Fruit fly (Drosophila melanogaster): ENCODE measurements around the gene Eip75B.

dm6 chr3L:17902621-17903020 lies 161.9 kb downstream of the Eip75B start:
- no peak for TF ChIP-seq insv (optimal IDR thresholded peaks at IDR 0.05)
- no peak for TF ChIP-seq Myc (optimal IDR thresholded peaks at IDR 0.05)
- TF ChIP-seq psq (optimal IDR thresholded peaks at IDR 0.05) = no peak
- TF ChIP-seq ttk (optimal IDR thresholded peaks at IDR 0.05) = no peak
- no peak for TF ChIP-seq h (optimal IDR thresholded peaks at IDR 0.05)
- no peak for TF ChIP-seq Sin3A (optimal IDR thresholded peaks at IDR 0.05)
